Fruit fly (Drosophila melanogaster) whole organism, embryonic: Measurements from ENCODE around the gene CG8476.

Experiments
- CG1024 ChIP-seq: fragments of 200-800 bp; sonication (Bioruptor generic); IDR thresholded peaks from 2 replicates; pipeline ENCODE4 v1.3.6; 2022; ENCODE audit warnings: missing biosample characterization, missing genetic modification characterization
- CG10543 ChIP-seq: fragments of 200-800 bp; sonication (Bioruptor generic); optimal IDR thresholded peaks from 3 replicates; lab custom pipeline; 2017; ENCODE audit warnings: missing biosample characterization, mild to moderate bottlenecking, missing genetic modification characterization, moderate library complexity
- CG2120 ChIP-seq: fragments of 200-800 bp; sonication (Bioruptor generic); optimal IDR thresholded peaks from 3 replicates; lab custom pipeline; 2016; ENCODE audit warnings: missing biosample characterization, missing genetic modification characterization
- CG2129 ChIP-seq: fragments of 200-800 bp; sonication (Bioruptor generic); IDR thresholded peaks from 2 replicates; pipeline ENCODE4 v1.3.6; 2022; ENCODE audit warnings: missing biosample characterization, missing genetic modification characterization; ENCODE audit not compliant: partially characterized antibody
- CG5953 ChIP-seq: fragments of 200-800 bp; sonication (Bioruptor generic); IDR thresholded peaks from 2 replicates; pipeline ENCODE4 v1.3.6; 2022; ENCODE audit warnings: missing biosample characterization, missing genetic modification characterization
- HmgD ChIP-seq: fragments of 200-800 bp; sonication (Bioruptor generic); optimal IDR thresholded peaks from 3 replicates; lab custom pipeline; 2016; ENCODE audit warnings: missing biosample characterization, missing genetic modification characterization
- Sry-δ ChIP-seq: fragments of 200-800 bp; sonication (Bioruptor generic); optimal IDR thresholded peaks from 2 replicates; lab custom pipeline; 2016; ENCODE audit warnings: missing biosample characterization, missing genetic modification characterization
- emc ChIP-seq: fragments of 200-800 bp; sonication (Bioruptor generic); optimal IDR thresholded peaks from 2 replicates; lab custom pipeline; 2016; ENCODE audit warnings: missing biosample characterization, missing genetic modification characterization

DNA sequence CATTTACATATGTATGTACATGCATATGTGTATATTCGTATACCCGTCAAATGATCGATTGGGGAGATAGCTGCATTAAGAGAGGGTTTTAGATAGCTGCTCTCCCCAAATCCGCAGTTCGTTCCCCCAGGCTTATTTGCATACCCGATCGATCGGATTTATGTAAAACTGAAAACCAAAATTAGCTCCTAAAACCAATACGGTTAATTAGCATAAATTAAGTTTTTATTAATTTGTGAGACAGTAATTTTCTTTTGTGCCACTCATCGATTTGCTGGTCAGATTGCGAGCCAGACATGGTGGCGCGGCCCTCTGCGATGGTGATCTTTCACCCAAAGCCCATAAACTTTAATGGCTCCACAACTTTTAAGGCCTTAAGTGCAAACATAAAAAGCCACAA, 10.8 kb upstream of the CG8476 start:
- no peak for TF ChIP-seq emc (GFP tag; lab: Kevin White, UChicago)
- TF ChIP-seq CG2120 (GFP tag; lab: Kevin White, UChicago): no peak
- no peak for TF ChIP-seq CG1024 (GFP tag; lab: Robert Waterston, UW)
- TF ChIP-seq CG10543 (GFP tag; lab: Kevin White, UChicago): no peak
- no peak for TF ChIP-seq CG2129 (GFP tag; lab: Robert Waterston, UW)
- TF ChIP-seq HmgD (GFP tag; lab: Kevin White, UChicago): no peak
- no peak for TF ChIP-seq CG5953 (GFP tag; lab: Robert Waterston, UW)
- TF ChIP-seq Sry-δ (GFP tag; lab: Kevin White, UChicago): no peak
